Worm (Caenorhabditis elegans) whole organism, early embryonic: Measurements from ENCODE around the gene F58A6.5.

Experiments
- B0310.2 ChIP-seq: sonication (generic microtip); optimal IDR thresholded peaks from 2 replicates; lab custom pipeline; 2016; ENCODE audit warnings: mild to moderate bottlenecking, missing genetic modification characterization, missing compliant biosample characterization
- F13C5.2 ChIP-seq: sonication (generic microtip); optimal IDR thresholded peaks from 2 replicates; lab custom pipeline; 2017; ENCODE audit warnings: mild to moderate bottlenecking, missing genetic modification characterization, inconsistent platforms, missing compliant biosample characterization
- aly-1 ChIP-seq: sonication (generic microtip); optimal IDR thresholded peaks from 2 replicates; lab custom pipeline; 2016; ENCODE audit warnings: missing genetic modification characterization, missing compliant biosample characterization
- ama-1 ChIP-seq: fragments of 150-350 bp; optimal IDR thresholded peaks from 2 replicates; lab custom pipeline; 2014
- ceh-13 ChIP-seq: fragments of 200-800 bp; sonication (Bioruptor generic); optimal IDR thresholded peaks from 2 replicates; lab custom pipeline; 2018; ENCODE audit warnings: mild to moderate bottlenecking, missing genetic modification characterization, missing compliant biosample characterization
- ets-7 ChIP-seq: sonication (generic microtip); optimal IDR thresholded peaks from 2 replicates; lab custom pipeline; 2016; ENCODE audit warnings: missing genotype, missing genetic modification characterization, missing compliant biosample characterization
- flt-1 ChIP-seq: fragments of 200-800 bp; sonication (Bioruptor generic); IDR thresholded peaks from 2 replicates; pipeline ENCODE4 v1.3.6; 2022; ENCODE audit warnings: missing genetic modification characterization, missing compliant biosample characterization
- hmbx-1 ChIP-seq: sonication (generic microtip); optimal IDR thresholded peaks from 2 replicates; lab custom pipeline; 2016; ENCODE audit warnings: mild to moderate bottlenecking, missing genetic modification characterization, missing compliant biosample characterization
- hmg-4 ChIP-seq: fragments of 200-800 bp; sonication (Bioruptor generic); optimal IDR thresholded peaks from 2 replicates; lab custom pipeline; 2018; ENCODE audit warnings: mild to moderate bottlenecking, missing genetic modification characterization, missing compliant biosample characterization
- hnd-1 ChIP-seq: sonication (generic microtip); optimal IDR thresholded peaks from 2 replicates; lab custom pipeline; 2016; ENCODE audit warnings: missing genetic modification characterization, missing compliant biosample characterization
- scrt-1 ChIP-seq: fragments of 200-800 bp; sonication (Bioruptor generic); IDR thresholded peaks from 2 replicates; pipeline ENCODE4 v1.3.6; 2022; ENCODE audit warnings: missing genetic modification characterization, missing compliant biosample characterization
- tbx-11 ChIP-seq: fragments of 200-800 bp; sonication (Bioruptor generic); IDR thresholded peaks from 2 replicates; pipeline ENCODE4 v1.3.6; 2022; ENCODE audit warnings: missing genetic modification characterization, missing compliant biosample characterization
- tra-4 ChIP-seq: sonication (generic microtip); optimal IDR thresholded peaks from 2 replicates; lab custom pipeline; 2017; ENCODE audit warnings: missing genetic modification characterization, missing compliant biosample characterization

DNA sequence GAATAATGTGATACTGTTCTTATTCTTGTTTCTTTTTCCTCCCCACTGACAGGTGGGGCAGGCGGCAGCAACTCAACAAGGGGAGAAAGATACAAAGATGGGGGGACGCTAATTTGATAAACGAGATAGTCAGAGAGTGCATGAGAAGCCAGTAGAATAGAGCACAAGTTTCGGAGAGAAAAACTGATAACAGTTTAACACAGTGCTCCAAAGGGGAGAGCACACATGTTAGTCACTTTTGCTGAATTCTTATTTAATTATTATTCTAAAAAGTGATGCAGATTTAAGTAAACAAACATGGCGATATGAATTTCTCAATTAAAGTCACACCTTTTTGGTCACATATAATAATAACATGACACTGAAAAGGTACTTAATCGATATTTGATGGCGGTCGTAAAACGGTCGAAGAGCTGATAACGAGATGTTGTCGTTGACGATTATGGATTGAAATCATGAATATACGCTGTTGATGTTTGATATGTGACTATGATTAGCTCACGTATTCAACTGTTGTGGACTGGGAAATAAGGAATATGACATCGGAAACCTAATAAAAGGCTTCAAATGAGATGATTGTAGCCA is 37.8 kb upstream of the F58A6.5 start:
- TF ChIP-seq ama-1 (lab: Kevin White, UChicago) (no peak), hmg-4 (GFP tag; lab: Kevin White, UChicago) (no peak), flt-1 (GFP tag; lab: Robert Waterston, UW) (no peak), scrt-1 (GFP tag; lab: Robert Waterston, UW) (no peak), F13C5.2 (no peak), hnd-1 (no peak), ceh-13 (GFP tag; lab: Kevin White, UChicago) (no peak), tbx-11 (no peak), B0310.2 (tag; lab: Kevin White, UChicago) (no peak), hmbx-1 (tag; lab: Kevin White, UChicago) (no peak), aly-1 (no peak), ets-7 (no peak), tra-4 (tag; lab: Kevin White, UChicago) (no peak)
